Fruit fly (Drosophila melanogaster) whole organism, prepupa: ENCODE results near the gene CG43750.

Experiments
- CG10631 ChIP-seq: fragments of 200-800 bp; sonication (Bioruptor generic); optimal IDR thresholded peaks from 2 replicates; lab custom pipeline; 2016; ENCODE audit warnings: missing biosample characterization, missing genetic modification characterization
- CG10669 ChIP-seq: fragments of 200-800 bp; sonication (Bioruptor generic); optimal IDR thresholded peaks from 3 replicates; lab custom pipeline; 2018; ENCODE audit warnings: missing biosample characterization, mild to moderate bottlenecking, missing genetic modification characterization, moderate library complexity
- CG11294 ChIP-seq: fragments of 200-800 bp; sonication (Bioruptor generic); IDR thresholded peaks from 2 replicates; pipeline ENCODE4 v1.3.6; 2022; ENCODE audit warnings: missing biosample characterization, missing genetic modification characterization
- CG11902 ChIP-seq: fragments of 200-800 bp; sonication (Bioruptor generic); optimal IDR thresholded peaks from 3 replicates; lab custom pipeline; 2016; ENCODE audit warnings: missing biosample characterization, missing genetic modification characterization
- CG1621 ChIP-seq: fragments of 200-800 bp; sonication (Bioruptor generic); optimal IDR thresholded peaks from 3 replicates; lab custom pipeline; 2018; ENCODE audit warnings: missing biosample characterization, mild to moderate bottlenecking, missing genetic modification characterization
- CG16779 ChIP-seq: fragments of 200-800 bp; sonication (Bioruptor generic); optimal IDR thresholded peaks from 3 replicates; lab custom pipeline; 2017; ENCODE audit warnings: missing biosample characterization, mild to moderate bottlenecking, missing genetic modification characterization
- CG3032 ChIP-seq: fragments of 200-800 bp; optimal IDR thresholded peaks from 2 replicates; lab custom pipeline; 2019; ENCODE audit warnings: missing biosample characterization, mild to moderate bottlenecking, missing genetic modification characterization, moderate library complexity
- CG31627 ChIP-seq: fragments of 200-800 bp; sonication (Bioruptor generic); optimal IDR thresholded peaks from 3 replicates; lab custom pipeline; 2016; ENCODE audit warnings: missing biosample characterization, missing genetic modification characterization
- CG3919 ChIP-seq: fragments of 200-800 bp; sonication (Bioruptor generic); optimal IDR thresholded peaks from 3 replicates; lab custom pipeline; 2016; ENCODE audit warnings: missing biosample characterization, missing genetic modification characterization
- CG6163 ChIP-seq: fragments of 200-800 bp; sonication (Bioruptor generic); IDR thresholded peaks from 3 replicates; pipeline ENCODE4 v1.3.6; 2022; ENCODE audit warnings: missing biosample characterization, missing genetic modification characterization
- CG6276 ChIP-seq: fragments of 200-800 bp; sonication (Bioruptor generic); optimal IDR thresholded peaks from 2 replicates; lab custom pipeline; 2017; ENCODE audit warnings: missing biosample characterization, mild to moderate bottlenecking, missing genetic modification characterization
- CG6808 ChIP-seq: fragments of 200-800 bp; sonication (Bioruptor generic); optimal IDR thresholded peaks from 3 replicates; lab custom pipeline; 2017; ENCODE audit warnings: missing biosample characterization, missing genetic modification characterization, mild to moderate bottlenecking, moderate library complexity, missing genetic modification reagents
- CG8119 ChIP-seq: fragments of 200-800 bp; sonication (Bioruptor generic); IDR thresholded peaks from 3 replicates; pipeline ENCODE4 v1.3.6; 2022; ENCODE audit warnings: missing biosample characterization, missing genetic modification characterization
- CG8319 ChIP-seq: fragments of 200-800 bp; sonication (Bioruptor generic); optimal IDR thresholded peaks from 3 replicates; lab custom pipeline; 2016; ENCODE audit warnings: missing biosample characterization, missing genetic modification characterization
- Eip75B ChIP-seq: fragments of 200-800 bp; sonication (Bioruptor generic); optimal IDR thresholded peaks from 3 replicates; lab custom pipeline; 2016; ENCODE audit warnings: missing biosample characterization, missing genetic modification characterization
- Eip78C ChIP-seq: fragments of 200-800 bp; sonication (Bioruptor generic); peaks from one replicate; lab custom pipeline; 2016; ENCODE audit warnings: missing biosample characterization, missing genetic modification characterization
- Ets21C ChIP-seq: fragments of 200-800 bp; sonication (Bioruptor generic); optimal IDR thresholded peaks from 3 replicates; lab custom pipeline; 2016; ENCODE audit warnings: missing biosample characterization, missing genetic modification characterization
- Ets96B ChIP-seq: fragments of 200-800 bp; optimal IDR thresholded peaks from 2 replicates; lab custom pipeline; 2019; ENCODE audit warnings: missing biosample characterization, mild to moderate bottlenecking, missing genetic modification characterization, moderate library complexity
- Gug ChIP-seq: fragments of 200-800 bp; sonication (Bioruptor generic); IDR thresholded peaks from 2 replicates; pipeline ENCODE4 v1.3.6; 2022; ENCODE audit warnings: missing biosample characterization, missing genetic modification characterization
- Hr38 ChIP-seq: sonication (Bioruptor generic); optimal IDR thresholded peaks from 2 replicates; lab custom pipeline; 2016; ENCODE audit warnings: missing biosample characterization, missing genetic modification characterization
- Hr4 ChIP-seq: fragments of 200-800 bp; sonication (Bioruptor generic); optimal IDR thresholded peaks from 3 replicates; lab custom pipeline; 2016; ENCODE audit warnings: missing biosample characterization, missing genetic modification characterization
- Sox14 ChIP-seq: fragments of 200-800 bp; sonication (Bioruptor generic); optimal IDR thresholded peaks from 3 replicates; lab custom pipeline; 2016; ENCODE audit warnings: missing biosample characterization, missing genetic modification characterization
- Sox15 ChIP-seq: fragments of 200-800 bp; sonication (Bioruptor generic); optimal IDR thresholded peaks from 3 replicates; lab custom pipeline; 2016; ENCODE audit warnings: missing biosample characterization, missing genetic modification characterization
- achi ChIP-seq: fragments of 200-800 bp; sonication (Bioruptor generic); optimal IDR thresholded peaks from 3 replicates; lab custom pipeline; 2016; ENCODE audit warnings: missing biosample characterization, missing genetic modification characterization
- esn ChIP-seq: fragments of 200-800 bp; sonication (Bioruptor generic); optimal IDR thresholded peaks from 2 replicates; lab custom pipeline; 2016; ENCODE audit warnings: missing biosample characterization, mild to moderate bottlenecking, missing genetic modification characterization, moderate library complexity
- fd59A ChIP-seq: fragments of 200-800 bp; sonication (Bioruptor generic); optimal IDR thresholded peaks from 2 replicates; lab custom pipeline; 2017; ENCODE audit warnings: missing biosample characterization, mild to moderate bottlenecking, missing genetic modification characterization, missing genetic modification reagents
- fkh ChIP-seq: fragments of 200-800 bp; sonication (Bioruptor generic); optimal IDR thresholded peaks from 3 replicates; lab custom pipeline; 2017; ENCODE audit warnings: missing biosample characterization, mild to moderate bottlenecking, missing genetic modification characterization, moderate library complexity
- lz ChIP-seq: fragments of 200-800 bp; sonication (Bioruptor generic); optimal IDR thresholded peaks from 3 replicates; lab custom pipeline; 2016; ENCODE audit warnings: missing biosample characterization, missing genetic modification characterization
- net ChIP-seq: fragments of 200-800 bp; sonication (Bioruptor generic); optimal IDR thresholded peaks from 3 replicates; lab custom pipeline; 2016; ENCODE audit warnings: missing biosample characterization, missing genetic modification characterization
- pdm3 ChIP-seq: fragments of 200-800 bp; sonication (Bioruptor generic); optimal IDR thresholded peaks from 3 replicates; lab custom pipeline; 2016; ENCODE audit warnings: missing biosample characterization, missing genetic modification characterization
- ss ChIP-seq, 2 experiments: fragments of 200-800 bp; sonication (Bioruptor generic); optimal IDR thresholded peaks; 2 replicates in 1 of 2; 3 replicates in 1 of 2; lab custom pipeline; 2017 to 2018; ENCODE audit warnings: mild to moderate bottlenecking in 2 of 2, missing biosample characterization in 2 of 2, missing genetic modification characterization in 2 of 2, moderate library complexity in 1 of 2
- svp ChIP-seq: fragments of 200-800 bp; sonication (Bioruptor generic); peaks from one replicate; lab custom pipeline; 2016; ENCODE audit warnings: missing biosample characterization, missing genetic modification characterization
- vri ChIP-seq: fragments of 200-800 bp; sonication (Bioruptor generic); optimal IDR thresholded peaks from 3 replicates; lab custom pipeline; 2016; ENCODE audit warnings: missing biosample characterization, mild to moderate bottlenecking, missing genetic modification characterization

The CG43750 gene

dm6 chr2L:2373818-2374746, 16.4 kb downstream of the CG43750 start, which contains the start of the genes CG3609 and CG15390 (continued):
- TF ChIP-seq fkh (GFP tag; lab: Kevin White, UChicago) (peak; percentile 76), CG11294 (GFP tag; lab: Robert Waterston, UW) (peak; percentile 58; the same call in 1 of the 2 replicates), CG6276 (GFP tag; lab: Kevin White, UChicago) (peak; percentile 81), lz (GFP tag; lab: Kevin White, UChicago) (peak; percentile 85), vri (peak; percentile 89), svp (GFP tag; lab: Kevin White, UChicago) (peak; percentile 88), CG6163 (GFP tag; lab: Robert Waterston, UW) (peak; percentile 92), CG3032 (tag; lab: Kevin White, UChicago) (peak; percentile 41), CG3919 (GFP tag; lab: Kevin White, UChicago) (peak; percentile 91), esn (peak; percentile 86), CG16779 (tag; lab: Kevin White, UChicago) (peak; percentile 80), CG11902 (GFP tag; lab: Kevin White, UChicago) (peak; percentile 49), Sox14 (GFP tag; lab: Kevin White, UChicago) (peak; percentile 91), Eip78C (peak; percentile 92), CG1621 (tag; lab: Kevin White, UChicago) (peak; percentile 79), CG6808 (GFP tag; lab: Kevin White, UChicago) (peak; percentile 71), CG10669 (GFP tag; lab: Kevin White, UChicago) (peak; percentile 66), Ets96B (tag; lab: Kevin White, UChicago) (peak; percentile 56), Sox15 (peak; percentile 14), pdm3 (GFP tag; lab: Kevin White, UChicago) (peak; percentile 88), Hr38 (GFP tag; lab: Kevin White, UChicago) (peak; percentile 76), achi (GFP tag; lab: Kevin White, UChicago) (peak; percentile 78)

- TF ChIP-seq vri (peak; percentile 29), Eip75B (GFP tag; lab: Kevin White, UChicago) (no peak)
- TF ChIP-seq, all 60 proteins: peak for 1
These were observed 18.4 kb downstream of the CG43750 start for dm6 chr2L:2372112-2372449.

- TF ChIP-seq svp (GFP tag; lab: Kevin White, UChicago) (peak; percentile 73), Gug (GFP tag; lab: Robert Waterston, UW) (no peak), Ets21C (GFP tag; lab: Kevin White, UChicago) (no peak)
These were observed 18.9 kb downstream of the CG43750 start, which contains the start of gene CG3597 for dm6 chr2L:2371406-2372111. TSS of gene CG3597 (minus strand) at chr2L:2371524.

- TF ChIP-seq fd59A (GFP tag; lab: Kevin White, UChicago) (no peak), CG10631 (GFP tag; lab: Kevin White, UChicago) (no peak), achi (GFP tag; lab: Kevin White, UChicago) (no peak), CG6163 (GFP tag; lab: Robert Waterston, UW) (0 out of 3 replicates have a peak, but pooled peaks have one; percentile 13), vri (no peak), ss (GFP tag; optimal IDR thresholded peaks at IDR 0.05; lab: Kevin White, UChicago) (no peak), Hr4 (no peak), fkh (GFP tag; lab: Kevin White, UChicago) (no peak), net (GFP tag; lab: Kevin White, UChicago) (no peak), CG8319 (no peak), CG6276 (GFP tag; lab: Kevin White, UChicago) (no peak), CG31627 (no peak), pdm3 (GFP tag; lab: Kevin White, UChicago) (no peak), svp (GFP tag; lab: Kevin White, UChicago) (peak; percentile 98), CG8119 (GFP tag; lab: Robert Waterston, UW) (no peak), CG16779 (tag; lab: Kevin White, UChicago) (no peak)
These were observed 20.1 kb downstream of the CG43750 start for dm6 chr2L:2370352-2370751.
